Worm (Caenorhabditis elegans) whole organism, late embryonic: Measurements from ENCODE around the gene sma-9.
A peak's percentile ranks its signal among the peaks of the same experiment; 100 is the strongest.

ENCODE experiments used
- C08G9.2 ChIP-seq: sonication (generic microtip); optimal IDR thresholded peaks from 2 replicates; lab custom pipeline; 2016; ENCODE audit warnings: mild to moderate bottlenecking, missing genetic modification characterization, moderate library complexity, missing compliant biosample characterization
- F13H6.1 ChIP-seq: sonication (generic microtip); optimal IDR thresholded peaks from 2 replicates; lab custom pipeline; 2016; ENCODE audit warnings: missing genetic modification characterization, missing compliant biosample characterization
- K09A11.1 ChIP-seq: sonication (generic microtip); optimal IDR thresholded peaks from 2 replicates; lab custom pipeline; 2017; ENCODE audit warnings: antibody characterized with exemption, mild to moderate bottlenecking, missing genetic modification characterization, missing compliant biosample characterization; ENCODE audit not compliant: insufficient read depth
- T23F11.4 ChIP-seq: fragments of 200-800 bp; sonication (Bioruptor generic); optimal IDR thresholded peaks from 2 replicates; lab custom pipeline; 2018; ENCODE audit warnings: mild to moderate bottlenecking, missing genetic modification characterization, missing compliant biosample characterization
- Y22D7AL.16 ChIP-seq: sonication (generic microtip); optimal IDR thresholded peaks from 2 replicates; lab custom pipeline; 2016; ENCODE audit warnings: missing genetic modification characterization, missing compliant biosample characterization
- ahr-1 ChIP-seq: sonication (generic microtip); optimal IDR thresholded peaks from 2 replicates; lab custom pipeline; 2016; ENCODE audit warnings: missing genetic modification characterization, missing compliant biosample characterization
- ama-1 ChIP-seq: fragments of 150-350 bp; optimal IDR thresholded peaks from 2 replicates; lab custom pipeline; 2014
- ceh-14 ChIP-seq: sonication (generic microtip); optimal IDR thresholded peaks from 2 replicates; lab custom pipeline; 2016; ENCODE audit warnings: missing genotype, missing genetic modification characterization, missing compliant biosample characterization
- ceh-18 ChIP-seq: sonication (generic microtip); optimal IDR thresholded peaks from 2 replicates; lab custom pipeline; 2016; ENCODE audit warnings: missing genetic modification characterization, missing compliant biosample characterization
- ceh-19 ChIP-seq: fragments of 200-800 bp; sonication (Bioruptor generic); optimal IDR thresholded peaks from 2 replicates; lab custom pipeline; 2018; ENCODE audit warnings: mild to moderate bottlenecking, missing genetic modification characterization, missing compliant biosample characterization
- ceh-2 ChIP-seq: sonication (generic microtip); optimal IDR thresholded peaks from 2 replicates; lab custom pipeline; 2016; ENCODE audit warnings: missing genotype, missing genetic modification characterization, missing compliant biosample characterization
- ceh-22 ChIP-seq: sonication (generic microtip); optimal IDR thresholded peaks from 2 replicates; lab custom pipeline; 2017; ENCODE audit warnings: missing biosample characterization, missing genetic modification characterization
- ceh-24 ChIP-seq: sonication (generic microtip); optimal IDR thresholded peaks from 2 replicates; lab custom pipeline; 2016; ENCODE audit warnings: mild to moderate bottlenecking, missing genetic modification characterization, missing compliant biosample characterization
- ceh-30 ChIP-seq: fragments of 150-350 bp; optimal IDR thresholded peaks from 2 replicates; lab custom pipeline; 2014; ENCODE audit warnings: missing biosample characterization, missing genetic modification characterization
- ceh-34 ChIP-seq: sonication (generic microtip); optimal IDR thresholded peaks from 2 replicates; lab custom pipeline; 2016; ENCODE audit warnings: mild to moderate bottlenecking, missing genetic modification characterization, missing compliant biosample characterization
- ceh-45 ChIP-seq: fragments of 200-800 bp; sonication (Bioruptor generic); IDR thresholded peaks from 2 replicates; pipeline ENCODE4 v1.3.6; 2022; ENCODE audit warnings: missing genetic modification reagents, missing genetic modification characterization, missing compliant biosample characterization
- che-1 ChIP-seq: sonication (generic microtip); optimal IDR thresholded peaks from 2 replicates; lab custom pipeline; 2016; ENCODE audit warnings: mild to moderate bottlenecking, missing genetic modification characterization, missing compliant biosample characterization
- dve-1 ChIP-seq: sonication (generic microtip); optimal IDR thresholded peaks from 2 replicates; lab custom pipeline; 2017; ENCODE audit warnings: antibody characterized with exemption, mild to moderate bottlenecking, missing genetic modification characterization, missing compliant biosample characterization
- elt-2 ChIP-seq: sonication (generic microtip); optimal IDR thresholded peaks from 2 replicates; lab custom pipeline; 2016; ENCODE audit warnings: missing genetic modification reagents, missing genetic modification characterization, missing compliant biosample characterization
- elt-4 ChIP-seq: sonication (generic microtip); optimal IDR thresholded peaks from 2 replicates; lab custom pipeline; 2016; ENCODE audit warnings: missing genetic modification characterization, missing compliant biosample characterization
- eyg-1 ChIP-seq: sonication (generic microtip); optimal IDR thresholded peaks from 2 replicates; lab custom pipeline; 2016; ENCODE audit warnings: missing genotype, missing genetic modification characterization, missing compliant biosample characterization
- fax-1 ChIP-seq: sonication (generic microtip); optimal IDR thresholded peaks from 2 replicates; lab custom pipeline; 2016; ENCODE audit warnings: missing genotype, missing genetic modification characterization, missing compliant biosample characterization
- hlh-15 ChIP-seq: sonication (generic microtip); optimal IDR thresholded peaks from 2 replicates; lab custom pipeline; 2016; ENCODE audit warnings: missing genetic modification characterization, missing compliant biosample characterization
- lin-11 ChIP-seq: fragments of 200-800 bp; sonication (Bioruptor generic); optimal IDR thresholded peaks from 2 replicates; lab custom pipeline; 2018; ENCODE audit warnings: mild to moderate bottlenecking, missing genetic modification characterization, missing compliant biosample characterization
- madf-2 ChIP-seq: sonication (generic microtip); optimal IDR thresholded peaks from 2 replicates; lab custom pipeline; 2017; ENCODE audit warnings: missing genetic modification characterization, missing compliant biosample characterization
- mec-3 ChIP-seq: sonication (generic microtip); optimal IDR thresholded peaks from 2 replicates; lab custom pipeline; 2016; ENCODE audit warnings: borderline replicate concordance, missing genetic modification characterization, missing compliant biosample characterization
- nfya-1 ChIP-seq: sonication (generic microtip); optimal IDR thresholded peaks from 2 replicates; lab custom pipeline; 2017; ENCODE audit warnings: missing genetic modification characterization, mild to moderate bottlenecking, missing compliant biosample characterization, antibody characterized with exemption, moderate library complexity
- nhr-11 ChIP-seq: fragments of 150-350 bp; optimal IDR thresholded peaks from 2 replicates; lab custom pipeline; 2014; ENCODE audit warnings: missing biosample characterization, missing genetic modification characterization
- nhr-232 ChIP-seq: sonication (generic microtip); optimal IDR thresholded peaks from 2 replicates; lab custom pipeline; 2016; ENCODE audit warnings: missing genetic modification characterization, missing compliant biosample characterization
- npax-4 ChIP-seq: sonication (generic microtip); optimal IDR thresholded peaks from 2 replicates; lab custom pipeline; 2016; ENCODE audit warnings: missing genetic modification characterization, missing compliant biosample characterization
- odd-2 ChIP-seq: sonication (generic microtip); optimal IDR thresholded peaks from 2 replicates; lab custom pipeline; 2017; ENCODE audit warnings: antibody characterized with exemption, mild to moderate bottlenecking, missing genetic modification characterization, missing compliant biosample characterization
- pag-3 ChIP-seq: sonication (generic microtip); optimal IDR thresholded peaks from 2 replicates; lab custom pipeline; 2016; ENCODE audit warnings: missing compliant biosample characterization, missing genetic modification characterization, borderline replicate concordance
- pax-1 ChIP-seq: fragments of 150-350 bp; optimal IDR thresholded peaks from 2 replicates; lab custom pipeline; 2014; ENCODE audit warnings: missing biosample characterization, missing genetic modification characterization
- pha-2 ChIP-seq: sonication (generic microtip); optimal IDR thresholded peaks from 2 replicates; lab custom pipeline; 2017; ENCODE audit warnings: mild to moderate bottlenecking, missing genetic modification characterization, missing compliant biosample characterization
- pha-4 ChIP-seq: fragments of 150-350 bp; optimal IDR thresholded peaks from 2 replicates; lab custom pipeline; 2018; ENCODE audit warnings: missing biosample characterization, missing genetic modification reagents, missing genetic modification characterization
- pqm-1 ChIP-seq: sonication (generic microtip); optimal IDR thresholded peaks from 2 replicates; lab custom pipeline; 2016; ENCODE audit warnings: missing genetic modification characterization, missing compliant biosample characterization
- pros-1 ChIP-seq: fragments of 150-350 bp; optimal IDR thresholded peaks from 2 replicates; lab custom pipeline; 2014; ENCODE audit warnings: missing biosample characterization, missing genetic modification reagents, missing genetic modification characterization
- rnt-1 ChIP-seq: sonication (generic microtip); optimal IDR thresholded peaks from 2 replicates; lab custom pipeline; 2016; ENCODE audit warnings: missing genetic modification characterization, missing compliant biosample characterization
- sox-2 ChIP-seq: fragments of 200-800 bp; sonication (Bioruptor generic); IDR thresholded peaks from 2 replicates; pipeline ENCODE4 v1.3.6; 2022; ENCODE audit warnings: missing genetic modification reagents, missing genetic modification characterization, missing compliant biosample characterization
- sox-4 ChIP-seq: sonication (generic microtip); optimal IDR thresholded peaks from 2 replicates; lab custom pipeline; 2017; ENCODE audit warnings: mild to moderate bottlenecking, missing genetic modification characterization, inconsistent platforms, missing compliant biosample characterization
- tbx-7 ChIP-seq: sonication (generic microtip); optimal IDR thresholded peaks from 2 replicates; lab custom pipeline; 2016; ENCODE audit warnings: missing genotype, missing genetic modification characterization, missing compliant biosample characterization
- ttx-3 ChIP-seq: sonication (generic microtip); optimal IDR thresholded peaks from 2 replicates; lab custom pipeline; 2016; ENCODE audit warnings: missing genetic modification reagents, missing genetic modification characterization, missing compliant biosample characterization
- unc-42 ChIP-seq: sonication (generic microtip); optimal IDR thresholded peaks from 2 replicates; lab custom pipeline; 2016; ENCODE audit warnings: missing genotype, missing genetic modification characterization, missing compliant biosample characterization
- unc-55 ChIP-seq: sonication (generic microtip); optimal IDR thresholded peaks from 2 replicates; lab custom pipeline; 2017; ENCODE audit warnings: missing biosample characterization, missing genetic modification reagents, missing genetic modification characterization
- zip-5 ChIP-seq: sonication (generic microtip); optimal IDR thresholded peaks from 2 replicates; lab custom pipeline; 2016; ENCODE audit warnings: missing genetic modification characterization, missing compliant biosample characterization
- ztf-16 ChIP-seq: sonication (generic microtip); optimal IDR thresholded peaks from 2 replicates; lab custom pipeline; 2017; ENCODE audit warnings: missing genetic modification characterization, missing compliant biosample characterization

sma-9 gene

DNA sequence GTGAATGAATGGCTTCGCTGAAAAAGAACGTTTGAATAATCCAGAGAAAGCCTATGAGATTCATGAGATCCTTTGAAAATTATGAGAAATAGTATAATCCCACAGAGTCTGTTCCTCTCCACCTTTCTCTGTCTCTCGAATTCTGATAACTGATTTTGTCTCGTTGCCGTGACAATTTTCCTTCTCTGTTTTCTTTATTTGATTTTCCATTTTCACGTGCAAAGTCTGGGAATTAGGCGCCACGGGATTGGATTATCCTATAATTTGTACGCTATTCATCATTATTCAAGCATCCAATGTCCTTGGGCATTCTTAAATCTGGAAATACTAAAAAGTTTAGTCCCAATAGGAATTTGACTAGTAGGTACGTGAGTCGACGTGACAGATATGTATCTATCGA lies 10.6 kb upstream of the sma-9 start:
- TF ChIP-seq npax-4 (tag; lab: Kevin White, UChicago): no peak
- TF ChIP-seq unc-42 (tag; lab: Kevin White, UChicago): peak; percentile 15

DNA sequence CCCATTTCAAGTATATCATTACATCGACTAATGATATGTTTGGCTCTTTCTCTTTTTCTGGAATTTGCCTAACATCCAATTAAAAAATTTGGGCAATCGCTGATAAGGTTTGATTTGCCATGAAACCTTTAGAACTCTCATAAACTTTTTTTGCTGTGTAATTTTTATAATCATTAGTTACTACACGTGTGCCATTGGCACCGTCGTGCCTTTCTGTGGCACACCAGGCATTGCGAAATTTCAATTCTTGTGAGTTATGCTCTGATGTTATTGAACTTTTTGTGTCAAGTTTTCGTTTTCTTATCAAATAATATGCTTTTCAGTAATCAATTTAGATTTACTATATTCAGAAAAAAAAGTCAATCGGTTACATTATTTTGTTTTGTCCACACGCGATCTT lies 8.1 kb upstream of the sma-9 start:
- TF ChIP-seq mec-3 (tag; lab: Kevin White, UChicago) (no peak), ceh-34 (tag; lab: Kevin White, UChicago) (no peak), C08G9.2 (no peak), hlh-15 (no peak), che-1 (tag; lab: Kevin White, UChicago) (no peak), ceh-19 (no peak), ttx-3 (no peak), pag-3 (no peak), pax-1 (tag; lab: Kevin White, UChicago) (no peak), sox-4 (tag; lab: Kevin White, UChicago) (no peak), F13H6.1 (no peak)

DNA sequence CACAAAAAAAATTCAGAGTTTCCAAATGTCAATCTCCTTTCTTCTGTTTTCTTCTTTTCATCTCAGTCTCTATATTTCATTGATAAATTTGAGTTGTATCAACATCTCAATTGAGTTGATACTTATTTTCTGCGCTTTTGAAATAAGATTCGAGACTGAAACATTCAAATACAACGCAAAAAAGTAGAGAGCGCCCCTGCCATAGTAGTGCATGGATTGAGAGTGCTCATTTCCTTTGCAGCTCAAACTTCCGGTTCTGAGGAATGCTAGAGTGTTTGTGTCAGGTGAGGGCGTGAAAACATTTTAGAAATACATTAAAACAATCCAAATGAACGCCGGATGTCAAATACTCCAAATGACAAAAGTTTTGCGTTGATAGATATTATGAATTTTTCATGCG lies 5.7 kb upstream of the sma-9 start:
- no peak for TF ChIP-seq K09A11.1 (tag; lab: Kevin White, UChicago)
- no peak for TF ChIP-seq ceh-34 (tag; lab: Kevin White, UChicago)
- TF ChIP-seq mec-3 (tag; lab: Kevin White, UChicago): no peak
- TF ChIP-seq ceh-45: no peak
- TF ChIP-seq Y22D7AL.16 (tag; lab: Kevin White, UChicago): no peak
- TF ChIP-seq pros-1: no peak
- no peak for TF ChIP-seq ceh-24 (tag; lab: Kevin White, UChicago)
- no peak for TF ChIP-seq tbx-7 (tag; lab: Kevin White, UChicago)
- no peak for TF ChIP-seq sox-4 (tag; lab: Kevin White, UChicago)
- no peak for TF ChIP-seq ceh-22
- TF ChIP-seq zip-5 (tag; lab: Kevin White, UChicago): no peak
- TF ChIP-seq nhr-232 (tag; lab: Kevin White, UChicago): no peak
- TF ChIP-seq pha-2 (tag; lab: Kevin White, UChicago): no peak
- TF ChIP-seq pqm-1 (tag; lab: Kevin White, UChicago): no peak

DNA sequence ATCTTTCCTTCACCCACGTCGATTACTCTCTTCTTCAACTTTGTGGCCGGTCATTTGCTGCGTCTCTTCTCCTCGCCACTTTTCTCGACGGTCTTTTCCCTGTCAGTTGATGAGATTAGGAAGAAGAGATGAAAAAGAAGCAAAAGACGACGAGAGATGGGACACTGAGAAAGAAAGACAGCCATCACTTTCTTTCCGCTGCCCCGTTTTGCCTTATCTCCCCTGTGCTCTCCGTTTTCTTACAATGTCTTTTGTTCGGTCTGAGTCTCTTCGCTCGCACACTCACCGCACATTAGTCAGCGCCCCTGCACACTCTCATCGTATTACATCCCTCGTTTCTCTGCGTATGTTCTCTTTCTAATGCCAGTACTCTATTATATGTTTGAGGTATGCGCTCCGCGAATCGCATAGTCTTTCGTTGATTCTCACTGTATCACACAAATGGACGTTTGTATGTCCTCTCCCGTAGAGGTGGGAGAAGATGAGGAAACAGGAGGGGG lies 2.9 kb upstream of the sma-9 start:
- TF ChIP-seq elt-2 (peak; percentile 54), pha-4 (tag; lab: Kevin White, UChicago) (no peak), unc-42 (tag; lab: Kevin White, UChicago) (peak; percentile 100), che-1 (tag; lab: Kevin White, UChicago) (no peak), ama-1 (lab: Kevin White, UChicago) (no peak), rnt-1 (tag; lab: Kevin White, UChicago) (peak; percentile 92), eyg-1 (tag; lab: Kevin White, UChicago) (peak; percentile 76), dve-1 (tag; lab: Kevin White, UChicago) (peak; percentile 77), nfya-1 (peak; percentile 96), ztf-16 (tag; lab: Kevin White, UChicago) (peak; percentile 14), pqm-1 (tag; lab: Kevin White, UChicago) (peak; percentile 40), ceh-30 (no peak), pax-1 (tag; lab: Kevin White, UChicago) (peak; percentile 71), unc-55 (GFP tag; lab: Kevin White, UChicago) (peak; percentile 100), elt-4 (tag; lab: Kevin White, UChicago) (no peak), sox-4 (tag; lab: Kevin White, UChicago) (no peak), fax-1 (tag; lab: Kevin White, UChicago) (peak; percentile 55), ceh-45 (0 out of 2 replicates have a peak, but pooled peaks have one; percentile 6), ceh-34 (tag; lab: Kevin White, UChicago) (peak; percentile 97), sox-2 (GFP tag; lab: Robert Waterston, UW) (peak; percentile 58), ceh-2 (tag; lab: Kevin White, UChicago) (peak; percentile 82), pag-3 (no peak), tbx-7 (tag; lab: Kevin White, UChicago) (peak; percentile 39), odd-2 (no peak), ceh-18 (tag; lab: Kevin White, UChicago) (peak; percentile 96), ahr-1 (tag; lab: Kevin White, UChicago) (no peak), madf-2 (peak; percentile 15), T23F11.4 (GFP tag; lab: Kevin White, UChicago) (no peak), F13H6.1 (peak; percentile 95), ttx-3 (no peak), nhr-232 (tag; lab: Kevin White, UChicago) (no peak), Y22D7AL.16 (tag; lab: Kevin White, UChicago) (no peak), ceh-14 (tag; lab: Kevin White, UChicago) (peak; percentile 81), lin-11 (tag; lab: Kevin White, UChicago) (no peak), nhr-11 (no peak)
